Worm (Caenorhabditis elegans) whole organism, L4 larva: Measurements from ENCODE around the gene F56B6.6.

ENCODE experiments used
- F49E8.2 ChIP-seq: sonication (generic microtip); optimal IDR thresholded peaks from 2 replicates; lab custom pipeline; 2016; ENCODE audit warnings: missing compliant biosample characterization, mild to moderate bottlenecking, missing genetic modification characterization, borderline replicate concordance
- daf-12 ChIP-seq: fragments of 150-350 bp; optimal IDR thresholded peaks from 2 replicates; lab custom pipeline; 2014; ENCODE audit warnings: missing biosample characterization, missing genetic modification reagents, missing genetic modification characterization
- dpl-1 ChIP-seq: fragments of 150-350 bp; optimal IDR thresholded peaks from 2 replicates; lab custom pipeline; 2014; ENCODE audit warnings: missing biosample characterization, missing genetic modification reagents, missing genetic modification characterization
- tag-97 ChIP-seq: fragments of 200-800 bp; sonication (Bioruptor generic); IDR thresholded peaks from 2 replicates; pipeline ENCODE4 v1.3.6; 2022; ENCODE audit warnings: missing genetic modification characterization, missing compliant biosample characterization

DNA sequence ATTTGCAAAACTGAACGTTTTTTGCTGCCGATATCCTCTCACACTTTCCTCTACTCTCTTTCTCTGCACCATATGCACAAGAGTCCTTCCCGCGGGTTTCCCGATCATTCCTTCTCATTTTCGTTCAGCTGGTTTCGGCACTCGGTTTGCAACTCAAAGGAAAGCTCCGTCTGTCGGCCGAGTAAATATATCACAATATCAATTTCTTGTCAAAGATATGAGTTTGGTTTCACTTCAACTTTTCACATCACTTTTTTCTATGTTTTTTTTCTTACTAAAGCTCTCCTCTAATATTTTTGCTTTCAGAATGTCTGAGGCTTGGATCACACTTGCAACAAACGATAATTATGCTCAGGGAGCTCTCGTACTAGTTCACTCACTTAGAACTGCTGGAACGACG, 4.5 kb upstream of the F56B6.6 start, which contains the start of gene gyg-1:
- TF ChIP-seq tag-97 (GFP tag; lab: Robert Waterston, UW) (no peak), dpl-1 (no peak), F49E8.2 (tag; lab: Kevin White, UChicago) (no peak), daf-12 (tag; lab: Kevin White, UChicago) (no peak)
